Worm (Caenorhabditis elegans): ENCODE data around the gene K01A6.7.

DNA sequence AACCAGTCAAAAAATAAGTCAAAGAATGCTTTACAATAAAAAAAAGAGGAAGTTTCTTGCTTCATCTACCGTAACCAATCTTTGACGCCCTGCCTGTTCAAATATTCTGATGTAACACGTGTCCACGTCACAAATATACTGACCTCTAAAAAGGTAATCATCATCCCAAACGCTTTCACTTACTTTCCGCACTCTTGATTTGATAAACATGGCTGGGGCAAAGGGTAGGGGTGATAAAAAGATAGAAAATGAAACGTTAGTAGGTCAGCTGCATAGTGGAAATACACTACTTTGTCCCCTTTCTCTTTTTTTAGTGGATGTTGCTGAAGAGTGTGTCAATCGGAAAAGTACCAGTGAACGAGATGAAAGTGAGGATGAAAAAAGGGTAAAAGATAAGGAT is 38.3 kb downstream of the K01A6.7 start:
- no peak for TF ChIP-seq skn-1 (tag; optimal IDR thresholded peaks at IDR 0.05)
- no peak for TF ChIP-seq duxl-1 (tag; optimal IDR thresholded peaks at IDR 0.05; ENCODE audit: poor library complexity)
- no peak for TF ChIP-seq lin-29 (GFP tag; IDR thresholded peaks at IDR 0.05)
- TF ChIP-seq nhr-42 (GFP tag; IDR thresholded peaks at IDR 0.05) = no peak
- TF ChIP-seq unc-62 (GFP tag; optimal IDR thresholded peaks at IDR 0.05 in 1 of 2) = peak in 1 of 2 experiments; percentile 16
- TF ChIP-seq unc-62 (tag; optimal IDR thresholded peaks at IDR 0.05) = no peak
- no peak for TF ChIP-seq egl-27 (tag; optimal IDR thresholded peaks at IDR 0.05)
- no peak for TF ChIP-seq lsy-2 (tag; optimal IDR thresholded peaks at IDR 0.05)
